Worm (Caenorhabditis elegans) whole organism, L1 larva: ENCODE data around the gene EGAP1.5.
A peak's percentile ranks its signal among the peaks of the same experiment; 100 is the strongest.

Experiments
- C16A3.4 ChIP-seq: fragments of 150-350 bp; optimal IDR thresholded peaks from 2 replicates; lab custom pipeline; 2014; ENCODE audit warnings: missing biosample characterization, missing genetic modification characterization
- F16B12.6 ChIP-seq: fragments of 150-350 bp; optimal IDR thresholded peaks from 2 replicates; lab custom pipeline; 2014; ENCODE audit warnings: missing biosample characterization, missing genetic modification characterization
- alr-1 ChIP-seq: fragments of 200-800 bp; sonication (Bioruptor generic); optimal IDR thresholded peaks from 2 replicates; lab custom pipeline; 2018; ENCODE audit warnings: borderline replicate concordance, mild to moderate bottlenecking, missing genetic modification characterization, missing compliant biosample characterization
- ama-1 ChIP-seq: fragments of 150-350 bp; optimal IDR thresholded peaks from 2 replicates; lab custom pipeline; 2014
- ceh-8 ChIP-seq: fragments of 200-800 bp; sonication (Bioruptor generic); optimal IDR thresholded peaks from 2 replicates; lab custom pipeline; 2018; ENCODE audit warnings: mild to moderate bottlenecking, missing genetic modification characterization, moderate library complexity, missing compliant biosample characterization
- ceh-82 ChIP-seq, 3 experiments: fragments of 150-350 bp in 1 of 3; sonication (generic microtip) in 2 of 3; optimal IDR thresholded peaks; 2 replicates each; lab custom pipeline; 2014 to 2017; ENCODE audit warnings: missing biosample characterization in 3 of 3, missing genetic modification characterization in 3 of 3
- ceh-88 ChIP-seq: fragments of 200-800 bp; sonication (Bioruptor generic); IDR thresholded peaks from 2 replicates; pipeline ENCODE4 v1.3.6; 2022; ENCODE audit warnings: missing genetic modification characterization, missing compliant biosample characterization
- ces-1 ChIP-seq: fragments of 150-350 bp; optimal IDR thresholded peaks from 2 replicates; lab custom pipeline; 2014; ENCODE audit warnings: missing biosample characterization, missing genetic modification reagents, missing genetic modification characterization
- dpl-1 ChIP-seq, 3 experiments: fragments of 150-350 bp in 2 of 3; sonication (generic microtip) in 1 of 3; optimal IDR thresholded peaks; 2 replicates each; lab custom pipeline; 2014 to 2017; ENCODE audit warnings: missing biosample characterization in 3 of 3, missing genetic modification characterization in 3 of 3, missing genetic modification reagents in 3 of 3
- efl-3 ChIP-seq: fragments of 200-800 bp; sonication (Bioruptor generic); optimal IDR thresholded peaks from 2 replicates; lab custom pipeline; 2018; ENCODE audit warnings: mild to moderate bottlenecking, missing genetic modification characterization, missing compliant biosample characterization
- egl-27 ChIP-seq, 2 experiments: fragments of 150-350 bp in 1 of 2; sonication (generic microtip); optimal IDR thresholded peaks; 3 replicates each; lab custom pipeline; 2017 to 2018; ENCODE audit warnings: missing biosample characterization in 2 of 2, missing genetic modification characterization in 2 of 2, missing genetic modification reagents in 2 of 2
- elt-3 ChIP-seq, 6 experiments: fragments of 150-350 bp in 1 of 6; sonication (generic microtip); optimal IDR thresholded peaks; 2 replicates each; lab custom pipeline; 2017 to 2018; ENCODE audit warnings: missing biosample characterization in 6 of 6, missing genetic modification characterization in 6 of 6, inconsistent platforms in 1 of 6
- fkh-10 ChIP-seq: sonication (generic microtip); optimal IDR thresholded peaks from 2 replicates; lab custom pipeline; 2017; ENCODE audit warnings: missing biosample characterization, missing genetic modification reagents, missing genetic modification characterization
- fkh-4 ChIP-seq: sonication (generic microtip); optimal IDR thresholded peaks from 2 replicates; lab custom pipeline; 2016; ENCODE audit warnings: missing compliant biosample characterization, missing genetic modification characterization, borderline replicate concordance
- fkh-8 ChIP-seq: sonication (generic microtip); optimal IDR thresholded peaks from 2 replicates; lab custom pipeline; 2016; ENCODE audit warnings: mild to moderate bottlenecking, missing genetic modification characterization, missing compliant biosample characterization
- grh-1 ChIP-seq: fragments of 200-800 bp; sonication (Bioruptor generic); IDR thresholded peaks from 2 replicates; pipeline ENCODE4 v1.3.6; 2022; ENCODE audit warnings: missing genetic modification reagents, missing genetic modification characterization, missing compliant biosample characterization
- hlh-17 ChIP-seq: fragments of 200-800 bp; sonication (Bioruptor generic); optimal IDR thresholded peaks from 2 replicates; lab custom pipeline; 2018; ENCODE audit warnings: missing genetic modification characterization, mild to moderate bottlenecking, missing compliant biosample characterization, moderate library complexity, borderline replicate concordance
- hlh-4 ChIP-seq: sonication (generic microtip); optimal IDR thresholded peaks from 2 replicates; lab custom pipeline; 2016; ENCODE audit warnings: mild to moderate bottlenecking, missing genetic modification characterization, missing compliant biosample characterization
- jun-1 ChIP-seq: fragments of 150-350 bp; optimal IDR thresholded peaks from 2 replicates; lab custom pipeline; 2014; ENCODE audit warnings: missing biosample characterization, missing genetic modification reagents, missing genetic modification characterization
- lin-14 ChIP-seq: fragments of 200-800 bp; sonication (Bioruptor generic); optimal IDR thresholded peaks from 2 replicates; lab custom pipeline; 2018; ENCODE audit warnings: mild to moderate bottlenecking, missing genetic modification characterization, moderate library complexity, missing compliant biosample characterization
- lin-15B ChIP-seq: fragments of 150-350 bp; sonication (generic microtip); optimal IDR thresholded peaks from 3 replicates; lab custom pipeline; 2014; ENCODE audit warnings: missing biosample characterization, missing genetic modification characterization
- lir-3 ChIP-seq: sonication (generic microtip); optimal IDR thresholded peaks from 2 replicates; lab custom pipeline; 2016; ENCODE audit warnings: mild to moderate bottlenecking, missing genetic modification characterization, moderate library complexity, missing compliant biosample characterization; ENCODE audit not compliant: poor library complexity
- mab-9 ChIP-seq: fragments of 200-800 bp; sonication (Bioruptor generic); IDR thresholded peaks from 2 replicates; pipeline ENCODE4 v1.3.6; 2022; ENCODE audit warnings: missing genetic modification reagents, missing genetic modification characterization, missing compliant biosample characterization
- mdl-1 ChIP-seq, 2 experiments: fragments of 150-350 bp; optimal IDR thresholded peaks; 2 replicates each; lab custom pipeline; 2014 to 2017; ENCODE audit warnings: missing biosample characterization in 2 of 2, missing genetic modification characterization in 2 of 2, inconsistent platforms in 1 of 2
- mef-2 ChIP-seq: fragments of 150-350 bp; optimal IDR thresholded peaks from 2 replicates; lab custom pipeline; 2014; ENCODE audit warnings: missing biosample characterization, missing genetic modification characterization
- nhr-20 ChIP-seq: sonication (generic microtip); optimal IDR thresholded peaks from 2 replicates; lab custom pipeline; 2016; ENCODE audit warnings: mild to moderate bottlenecking, missing genetic modification characterization, missing compliant biosample characterization
- nhr-237 ChIP-seq: fragments of 150-350 bp; optimal IDR thresholded peaks from 2 replicates; lab custom pipeline; 2014; ENCODE audit warnings: missing biosample characterization, missing genetic modification characterization
- nhr-28 ChIP-seq: fragments of 150-350 bp; optimal IDR thresholded peaks from 2 replicates; lab custom pipeline; 2014; ENCODE audit warnings: missing biosample characterization, missing genetic modification characterization
- nhr-47 ChIP-seq: sonication (generic microtip); optimal IDR thresholded peaks from 2 replicates; lab custom pipeline; 2016; ENCODE audit warnings: mild to moderate bottlenecking, missing genetic modification characterization, moderate library complexity, missing compliant biosample characterization
- nhr-71 ChIP-seq: sonication (generic microtip); optimal IDR thresholded peaks from 2 replicates; lab custom pipeline; 2016; ENCODE audit warnings: mild to moderate bottlenecking, missing genetic modification characterization, moderate library complexity, missing compliant biosample characterization
- nhr-77 ChIP-seq: fragments of 150-350 bp; optimal IDR thresholded peaks from 2 replicates; lab custom pipeline; 2014; ENCODE audit warnings: missing biosample characterization, missing genetic modification characterization
- nhr-85 ChIP-seq: sonication (generic microtip); peaks from one replicate; lab custom pipeline; 2016; ENCODE audit warnings: missing genetic modification characterization, inconsistent platforms, missing compliant biosample characterization
- pag-3 ChIP-seq: sonication (generic microtip); optimal IDR thresholded peaks from 2 replicates; lab custom pipeline; 2017; ENCODE audit warnings: missing genetic modification characterization, mild to moderate bottlenecking, missing compliant biosample characterization, antibody characterized with exemption, borderline replicate concordance; ENCODE audit not compliant: insufficient read depth
- pqm-1 ChIP-seq: sonication (generic microtip); optimal IDR thresholded peaks from 3 replicates; lab custom pipeline; 2017; ENCODE audit warnings: missing biosample characterization, missing genetic modification characterization
- skn-1 ChIP-seq: fragments of 150-350 bp; optimal IDR thresholded peaks from 2 replicates; lab custom pipeline; 2014; ENCODE audit warnings: missing biosample characterization, missing genetic modification characterization
- snpc-4 ChIP-seq: fragments of 150-350 bp; optimal IDR thresholded peaks from 2 replicates; lab custom pipeline; 2014; ENCODE audit warnings: missing biosample characterization, missing genetic modification characterization
- snu-23 ChIP-seq: sonication (generic microtip); optimal IDR thresholded peaks from 2 replicates; lab custom pipeline; 2016; ENCODE audit warnings: missing genetic modification characterization, missing compliant biosample characterization
- sox-4 ChIP-seq: sonication (generic microtip); optimal IDR thresholded peaks from 2 replicates; lab custom pipeline; 2016; ENCODE audit warnings: missing genetic modification characterization, missing compliant biosample characterization
- sup-37 ChIP-seq: fragments of 200-800 bp; sonication (Bioruptor generic); optimal IDR thresholded peaks from 2 replicates; lab custom pipeline; 2018; ENCODE audit warnings: mild to moderate bottlenecking, missing genetic modification characterization, missing compliant biosample characterization
- tbx-2 ChIP-seq: sonication (generic microtip); optimal IDR thresholded peaks from 2 replicates; lab custom pipeline; 2016; ENCODE audit warnings: missing genetic modification characterization, missing compliant biosample characterization
- unc-130 ChIP-seq: fragments of 150-350 bp; optimal IDR thresholded peaks from 2 replicates; lab custom pipeline; 2017; ENCODE audit warnings: missing biosample characterization, missing genetic modification characterization, inconsistent platforms
- unc-30 ChIP-seq: sonication (generic microtip); optimal IDR thresholded peaks from 2 replicates; lab custom pipeline; 2017; ENCODE audit warnings: missing biosample characterization, missing genetic modification characterization
- unc-62 ChIP-seq: fragments of 150-350 bp; optimal IDR thresholded peaks from 2 replicates; lab custom pipeline; 2014; ENCODE audit warnings: missing biosample characterization, missing genetic modification reagents, missing genetic modification characterization
- vab-15 ChIP-seq: sonication (generic microtip); optimal IDR thresholded peaks from 2 replicates; lab custom pipeline; 2017; ENCODE audit warnings: missing genotype, mild to moderate bottlenecking, missing genetic modification characterization, missing compliant biosample characterization
- xbp-1 ChIP-seq: sonication (generic microtip); optimal IDR thresholded peaks from 2 replicates; lab custom pipeline; 2016; ENCODE audit warnings: missing genetic modification characterization, missing compliant biosample characterization
- ztf-4 ChIP-seq: fragments of 150-350 bp; optimal IDR thresholded peaks from 2 replicates; lab custom pipeline; 2014; ENCODE audit warnings: missing biosample characterization, missing genetic modification characterization

EGAP1.5 gene

DNA sequence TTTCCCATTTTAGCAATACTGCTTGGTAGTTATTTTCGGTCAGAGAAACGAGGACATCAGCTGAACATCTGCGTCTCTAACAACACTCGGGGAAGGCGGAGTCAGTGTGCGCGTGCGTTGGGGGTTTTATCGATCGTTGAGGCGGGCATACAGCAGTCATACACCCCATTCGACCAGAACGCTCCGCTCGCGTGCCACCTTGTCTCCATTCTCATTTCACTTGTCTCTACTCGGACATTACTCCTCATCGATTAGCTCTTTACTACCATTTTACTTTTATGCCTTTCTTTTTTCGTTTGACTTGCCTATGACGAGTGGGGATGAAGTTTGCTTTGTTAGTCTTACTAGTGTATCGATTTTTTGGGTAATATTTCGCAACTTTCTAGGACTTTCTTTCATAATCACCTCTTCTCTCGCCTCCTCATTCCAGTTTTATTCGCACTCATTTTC, 9.0 kb downstream of the EGAP1.5 start (continued):
- TF ChIP-seq dpl-1 (GFP tag; optimal IDR thresholded peaks at IDR 0.05; lab: Kevin White, UChicago) (peak; percentile 1 to 33 (median 24)), fkh-10 (no peak), mef-2 (peak; percentile 39), pqm-1 (tag; lab: Kevin White, UChicago) (no peak), nhr-71 (tag; lab: Kevin White, UChicago) (peak; percentile 71), mdl-1 (tag; optimal IDR thresholded peaks at IDR 0.05; lab: Kevin White, UChicago) (peak in 1 of 2 experiments; percentile 94), unc-62 (no peak), ceh-88 (GFP tag; lab: Robert Waterston, UW) (no peak), ama-1 (peak; percentile 94), sup-37 (no peak), vab-15 (no peak), alr-1 (no peak), lin-15B (tag; lab: Kevin White, UChicago) (no peak), nhr-20 (peak; percentile 59), nhr-47 (tag; lab: Kevin White, UChicago) (peak; percentile 49), snpc-4 (peak; percentile 46), ztf-4 (tag; lab: Kevin White, UChicago) (peak; percentile 27), hlh-17 (GFP tag; lab: Kevin White, UChicago) (no peak), tbx-2 (tag; lab: Kevin White, UChicago) (peak; percentile 35), ceh-8 (GFP tag; lab: Kevin White, UChicago) (peak; percentile 15), nhr-237 (peak; percentile 14), F16B12.6 (tag; lab: Kevin White, UChicago) (peak; percentile 24), egl-27 (tag; optimal IDR thresholded peaks at IDR 0.05; lab: Kevin White, UChicago) (no peak), unc-30 (no peak), unc-130 (tag; lab: Kevin White, UChicago) (peak; percentile 87), nhr-28 (no peak), C16A3.4 (tag; lab: Kevin White, UChicago) (peak; percentile 55), jun-1 (tag; lab: Kevin White, UChicago) (peak; percentile 68), pag-3 (tag; lab: Kevin White, UChicago) (no peak), lin-14 (peak; percentile 84), nhr-85 (tag; lab: Kevin White, UChicago) (peak; percentile 75), elt-3 (tag; optimal IDR thresholded peaks at IDR 0.05; lab: Kevin White, UChicago) (peak in 1 of 6 experiments; percentile 7), fkh-4 (tag; lab: Kevin White, UChicago) (no peak), efl-3 (GFP tag; lab: Kevin White, UChicago) (no peak), mab-9 (GFP tag; lab: Robert Waterston, UW) (no peak), ces-1 (no peak), xbp-1 (tag; lab: Kevin White, UChicago) (peak; percentile 49), skn-1 (tag; lab: Kevin White, UChicago) (peak; percentile 29), nhr-77 (tag; lab: Kevin White, UChicago) (peak; percentile 3), grh-1 (no peak), fkh-8 (peak; percentile 70), sox-4 (tag; lab: Kevin White, UChicago) (no peak), snu-23 (GFP tag; lab: Kevin White, UChicago) (peak; percentile 81), hlh-4 (tag; lab: Kevin White, UChicago) (no peak), ceh-82 (tag; optimal IDR thresholded peaks at IDR 0.05; lab: Kevin White, UChicago) (peak in 1 of 3 experiments; percentile 67), lir-3 (peak; percentile 45)
